Worm (Caenorhabditis elegans) whole organism, young adult: Measurements from ENCODE around the gene F44E2.7.

Experiments
- B0019.2 ChIP-seq: fragments of 200-800 bp; sonication (Bioruptor generic); conservative IDR thresholded peaks from 2 replicates; pipeline ENCODE4 v1.3.6; 2022; ENCODE audit warnings: missing genetic modification reagents, missing genetic modification characterization, missing compliant biosample characterization
- C17E4.6 ChIP-seq: fragments of 200-800 bp; sonication (Bioruptor generic); IDR thresholded peaks from 2 replicates; pipeline ENCODE4 v1.3.6; 2022; ENCODE audit warnings: missing genetic modification reagents, missing genetic modification characterization, missing compliant biosample characterization
- D2030.7 ChIP-seq: fragments of 200-800 bp; sonication (Bioruptor generic); IDR thresholded peaks from 2 replicates; pipeline ENCODE4 v1.3.6; 2022; ENCODE audit warnings: missing genetic modification reagents, missing genetic modification characterization, missing compliant biosample characterization
- F22D6.2 ChIP-seq: sonication (generic microtip); optimal IDR thresholded peaks from 2 replicates; lab custom pipeline; 2016; ENCODE audit warnings: mild to moderate bottlenecking, missing genetic modification characterization, missing compliant biosample characterization
- F33H1.4 ChIP-seq: fragments of 200-800 bp; sonication (Bioruptor generic); IDR thresholded peaks from 2 replicates; pipeline ENCODE4 v1.3.6; 2022; ENCODE audit warnings: missing genetic modification reagents, missing genetic modification characterization, missing compliant biosample characterization
- Y53F4B.3 ChIP-seq: fragments of 200-800 bp; sonication (Bioruptor generic); IDR thresholded peaks from 2 replicates; pipeline ENCODE4 v1.3.6; 2022; ENCODE audit warnings: missing genetic modification reagents, missing genetic modification characterization, missing compliant biosample characterization
- Y53G8AR.9 ChIP-seq: fragments of 200-800 bp; sonication (Bioruptor generic); conservative IDR thresholded peaks from 2 replicates; pipeline ENCODE4 v1.3.6; 2022; ENCODE audit warnings: missing genetic modification reagents, missing genetic modification characterization, missing compliant biosample characterization
- aptf-2 ChIP-seq: fragments of 200-800 bp; sonication (Bioruptor generic); conservative IDR thresholded peaks from 2 replicates; pipeline ENCODE4 v1.3.6; 2022; ENCODE audit warnings: missing genetic modification reagents, missing genetic modification characterization, missing compliant biosample characterization
- attf-6 ChIP-seq: fragments of 200-800 bp; sonication (Bioruptor generic); IDR thresholded peaks from 2 replicates; pipeline ENCODE4 v1.3.6; 2022; ENCODE audit warnings: missing genetic modification reagents, missing genetic modification characterization, missing compliant biosample characterization
- ceh-27 ChIP-seq: fragments of 200-800 bp; sonication (Bioruptor generic); optimal IDR thresholded peaks from 2 replicates; lab custom pipeline; 2018; ENCODE audit warnings: mild to moderate bottlenecking, missing genetic modification characterization, moderate library complexity, missing compliant biosample characterization
- dpl-1 ChIP-seq: fragments of 150-350 bp; optimal IDR thresholded peaks from 2 replicates; lab custom pipeline; 2014; ENCODE audit warnings: missing biosample characterization, missing genetic modification reagents, missing genetic modification characterization
- gei-17 ChIP-seq: fragments of 200-800 bp; sonication (Bioruptor generic); optimal IDR thresholded peaks from 2 replicates; lab custom pipeline; 2018; ENCODE audit warnings: mild to moderate bottlenecking, missing genetic modification characterization, missing compliant biosample characterization
- hlh-12 ChIP-seq: sonication (generic microtip); optimal IDR thresholded peaks from 2 replicates; lab custom pipeline; 2016; ENCODE audit warnings: missing genetic modification characterization, missing compliant biosample characterization
- hlh-26 ChIP-seq: fragments of 200-800 bp; sonication (Bioruptor generic); conservative IDR thresholded peaks from 2 replicates; pipeline ENCODE4 v1.3.6; 2022; ENCODE audit warnings: missing genetic modification reagents, missing genetic modification characterization, missing compliant biosample characterization
- hmg-20 ChIP-seq: fragments of 200-800 bp; sonication (Bioruptor generic); IDR thresholded peaks from 2 replicates; pipeline ENCODE4 v1.3.6; 2022; ENCODE audit warnings: missing genetic modification reagents, missing genetic modification characterization, missing compliant biosample characterization
- let-526 ChIP-seq: fragments of 200-800 bp; sonication (Bioruptor generic); IDR thresholded peaks from 2 replicates; pipeline ENCODE4 v1.3.6; 2022; ENCODE audit warnings: missing genetic modification reagents, missing genetic modification characterization, missing compliant biosample characterization
- lin-35 ChIP-seq, 3 experiments: fragments of 150-350 bp in 2 of 3; sonication (generic microtip) in 1 of 3; optimal IDR thresholded peaks; 2 replicates each; lab custom pipeline; 2014 to 2018; ENCODE audit warnings: missing biosample characterization in 3 of 3, missing genetic modification characterization in 3 of 3, missing genetic modification reagents in 3 of 3
- lir-1 ChIP-seq: fragments of 200-800 bp; sonication (Bioruptor generic); conservative IDR thresholded peaks from 2 replicates; pipeline ENCODE4 v1.3.6; 2022; ENCODE audit warnings: missing genetic modification reagents, missing genetic modification characterization, missing compliant biosample characterization
- lsl-1 ChIP-seq: fragments of 200-800 bp; sonication (Bioruptor generic); optimal IDR thresholded peaks from 2 replicates; lab custom pipeline; 2018; ENCODE audit warnings: mild to moderate bottlenecking, missing genetic modification characterization, moderate library complexity, missing compliant biosample characterization
- lsy-27 ChIP-seq: sonication (generic microtip); optimal IDR thresholded peaks from 2 replicates; lab custom pipeline; 2017; ENCODE audit warnings: missing genetic modification characterization, mild to moderate bottlenecking, missing compliant biosample characterization, antibody characterized with exemption, missing genotype, borderline replicate concordance; ENCODE audit not compliant: insufficient read depth
- madf-6 ChIP-seq: fragments of 200-800 bp; sonication (Bioruptor generic); IDR thresholded peaks from 2 replicates; pipeline ENCODE4 v1.3.6; 2022; ENCODE audit warnings: missing genetic modification reagents, missing genetic modification characterization, missing compliant biosample characterization
- madf-8 ChIP-seq: fragments of 200-800 bp; sonication (Bioruptor generic); conservative IDR thresholded peaks from 2 replicates; pipeline ENCODE4 v1.3.6; 2022; ENCODE audit warnings: missing genetic modification reagents, missing genetic modification characterization, missing compliant biosample characterization
- mcd-1 ChIP-seq: fragments of 200-800 bp; sonication (Bioruptor generic); IDR thresholded peaks from 2 replicates; pipeline ENCODE4 v1.3.6; 2022; ENCODE audit warnings: missing genetic modification reagents, missing genetic modification characterization, missing compliant biosample characterization
- nfya-1 ChIP-seq: sonication (generic microtip); optimal IDR thresholded peaks from 2 replicates; lab custom pipeline; 2017; ENCODE audit warnings: antibody characterized with exemption, missing compliant biosample characterization, missing genetic modification characterization, borderline replicate concordance; ENCODE audit not compliant: insufficient read depth
- nhr-120 ChIP-seq: fragments of 200-800 bp; sonication (Bioruptor generic); IDR thresholded peaks from 2 replicates; pipeline ENCODE4 v1.3.6; 2022; ENCODE audit warnings: missing genetic modification characterization, missing compliant biosample characterization
- nhr-90 ChIP-seq: sonication (generic microtip); optimal IDR thresholded peaks from 2 replicates; lab custom pipeline; 2016; ENCODE audit warnings: missing genotype, mild to moderate bottlenecking, missing genetic modification characterization, missing compliant biosample characterization
- rpc-1 ChIP-seq, 2 experiments: fragments of 150-350 bp in 1 of 2; sonication (generic microtip) in 1 of 2; optimal IDR thresholded peaks; 2 replicates each; lab custom pipeline; 2014 to 2018; ENCODE audit warnings: missing biosample characterization in 1 of 2, missing genetic modification characterization in 1 of 2, missing genetic modification reagents in 1 of 2, missing genotype in 1 of 2
- sea-2 ChIP-seq: fragments of 200-800 bp; sonication (Bioruptor generic); IDR thresholded peaks from 2 replicates; pipeline ENCODE4 v1.3.6; 2022; ENCODE audit warnings: missing genetic modification characterization, missing compliant biosample characterization
- snpc-3.4 ChIP-seq: sonication (generic microtip); optimal IDR thresholded peaks from 2 replicates; lab custom pipeline; 2017; ENCODE audit warnings: missing genetic modification characterization, mild to moderate bottlenecking, missing compliant biosample characterization, antibody characterized with exemption, moderate library complexity, missing genotype, missing genetic modification reagents
- snpc-4 ChIP-seq, 5 experiments: fragments of 150-350 bp in 1 of 5; sonication (generic microtip) in 4 of 5; optimal IDR thresholded peaks; 2 replicates each; lab custom pipeline; 2014 to 2018; ENCODE audit warnings: missing genetic modification characterization in 5 of 5, missing biosample characterization in 3 of 5, antibody characterized with exemption in 2 of 5, mild to moderate bottlenecking in 2 of 5, missing compliant biosample characterization in 2 of 5, missing genotype in 2 of 5, moderate library complexity in 2 of 5, missing genetic modification reagents in 1 of 5
- tbp1 ChIP-seq: fragments of 200-800 bp; sonication (Bioruptor generic); optimal IDR thresholded peaks from 2 replicates; lab custom pipeline; 2018; ENCODE audit warnings: mild to moderate bottlenecking, missing genetic modification characterization, missing compliant biosample characterization
- unc-130 ChIP-seq: sonication (generic microtip); optimal IDR thresholded peaks from 2 replicates; lab custom pipeline; 2016; ENCODE audit warnings: missing genetic modification reagents, missing genetic modification characterization, missing compliant biosample characterization
- xnd-1 ChIP-seq: sonication (generic microtip); optimal IDR thresholded peaks from 2 replicates; lab custom pipeline; 2016; ENCODE audit warnings: missing genotype, missing genetic modification reagents, missing genetic modification characterization, missing compliant biosample characterization
- zfh-2 ChIP-seq: fragments of 200-800 bp; sonication (Bioruptor generic); conservative IDR thresholded peaks from 2 replicates; pipeline ENCODE4 v1.3.6; 2022; ENCODE audit warnings: missing genetic modification reagents, missing genetic modification characterization, missing compliant biosample characterization

F44E2.7 gene

DNA sequence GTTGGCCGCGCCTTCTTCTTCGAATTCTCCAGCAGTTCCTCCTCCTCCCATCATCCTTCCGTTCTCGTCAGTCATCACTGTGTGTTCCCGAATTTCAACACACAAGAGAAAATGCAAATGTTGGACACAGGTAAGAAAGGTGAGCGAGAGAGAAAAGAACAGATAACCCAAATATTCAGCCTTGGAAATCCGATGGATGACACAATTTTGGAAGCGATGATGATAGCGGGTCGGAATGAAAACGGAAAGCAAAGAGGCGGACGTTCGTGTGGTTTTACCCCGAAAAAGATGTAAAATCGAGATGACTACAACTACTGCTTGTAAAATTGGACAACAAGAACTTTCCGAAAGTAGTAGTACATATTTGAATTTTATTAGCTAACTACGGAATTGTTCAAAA, 8.5 kb downstream of the F44E2.7 start:
- TF ChIP-seq tbp1 (GFP tag; lab: Kevin White, UChicago) = no peak
- no peak for TF ChIP-seq rpc-1 (optimal IDR thresholded peaks at IDR 0.05; lab: Kevin White, UChicago)
- no peak for TF ChIP-seq rpc-1 (tag; optimal IDR thresholded peaks at IDR 0.05; lab: Kevin White, UChicago)

DNA sequence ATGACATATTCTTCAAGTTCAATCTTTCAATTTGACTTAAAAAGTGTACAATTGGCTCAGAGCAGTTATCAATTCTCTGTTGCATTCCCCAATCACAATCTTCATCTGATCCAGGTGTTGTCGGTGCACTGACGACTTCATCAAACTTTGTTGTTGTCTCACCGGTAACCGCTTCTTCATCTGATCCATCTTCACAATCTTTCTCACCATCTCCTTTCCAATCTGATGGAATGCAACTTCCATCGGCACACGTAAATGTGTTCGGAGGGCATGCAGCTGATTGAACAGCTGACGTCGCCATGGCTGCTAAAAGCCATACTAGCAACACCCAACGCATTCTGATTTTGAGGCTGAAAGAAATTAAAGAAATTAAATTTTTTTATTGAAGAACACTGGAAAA, 10.2 kb downstream of the F44E2.7 start, which contains the start of gene F44E2.4:
F44E2.4 (minus strand) TSS at position 350 of the 400 bp plus-strand sequence.
- TF ChIP-seq C17E4.6 (GFP tag; lab: Robert Waterston, UW) (no peak), hmg-20 (GFP tag; lab: Robert Waterston, UW) (no peak), Y53G8AR.9 (GFP tag; lab: Robert Waterston, UW) (no peak), let-526 (no peak), sea-2 (no peak), zfh-2 (GFP tag; lab: Robert Waterston, UW) (no peak)

DNA sequence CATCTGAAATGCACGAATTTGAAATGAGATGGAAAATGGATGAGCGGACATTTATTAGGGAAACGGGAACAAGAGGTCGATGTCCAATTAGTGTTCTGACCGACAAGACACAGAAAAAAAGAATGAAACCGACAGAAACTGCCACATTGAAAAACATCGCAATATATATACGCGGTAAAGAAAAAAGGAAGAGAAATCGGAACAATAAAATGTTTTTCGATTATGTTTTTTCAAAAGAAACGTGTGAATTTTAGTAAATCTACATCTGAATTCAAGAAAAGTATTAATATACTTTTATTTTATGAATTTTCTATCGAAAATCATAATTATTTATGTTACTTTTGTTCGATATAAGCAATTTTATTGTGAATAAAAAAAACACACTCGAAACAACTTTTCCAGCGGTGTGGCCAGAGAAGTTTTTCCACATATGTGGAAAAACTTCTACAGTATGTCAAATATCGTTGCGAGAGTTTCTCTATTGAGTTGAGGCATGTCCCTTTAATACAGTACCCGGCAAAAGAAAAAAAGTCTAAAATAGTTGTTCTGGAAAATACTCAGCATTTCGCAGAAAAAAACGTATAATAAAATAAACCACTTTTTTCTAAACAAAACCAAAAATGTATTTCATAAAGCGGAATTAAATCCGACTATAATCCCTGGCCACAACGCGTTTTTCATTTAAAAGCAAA, 17.1 kb downstream of the F44E2.7 start, which contains the start of gene F44E2.10:
F44E2.10 (minus strand) TSS at position 51 of the 692 bp plus-strand sequence.
- no peak for TF ChIP-seq B0019.2
- TF ChIP-seq lin-35 (GFP tag; optimal IDR thresholded peaks at IDR 0.05; lab: Kevin White, UChicago) = no peak
- peak; percentile 83 for TF ChIP-seq F33H1.4 (GFP tag; lab: Robert Waterston, UW)
- TF ChIP-seq madf-6 (GFP tag; lab: Robert Waterston, UW) = peak; percentile 72
- peak; percentile 67 for TF ChIP-seq xnd-1 (tag; lab: Kevin White, UChicago)
- TF ChIP-seq lsl-1 (GFP tag; lab: Kevin White, UChicago) = peak; percentile 88
- TF ChIP-seq Y53F4B.3 = no peak
- peak; percentile 46 for TF ChIP-seq madf-8
- no peak for TF ChIP-seq ceh-27 (GFP tag; lab: Kevin White, UChicago)
- TF ChIP-seq dpl-1 (GFP tag; lab: Kevin White, UChicago) = peak; percentile 23
- no peak for TF ChIP-seq nhr-120 (GFP tag; lab: Robert Waterston, UW)
- TF ChIP-seq nhr-90 (tag; lab: Kevin White, UChicago) = no peak

DNA sequence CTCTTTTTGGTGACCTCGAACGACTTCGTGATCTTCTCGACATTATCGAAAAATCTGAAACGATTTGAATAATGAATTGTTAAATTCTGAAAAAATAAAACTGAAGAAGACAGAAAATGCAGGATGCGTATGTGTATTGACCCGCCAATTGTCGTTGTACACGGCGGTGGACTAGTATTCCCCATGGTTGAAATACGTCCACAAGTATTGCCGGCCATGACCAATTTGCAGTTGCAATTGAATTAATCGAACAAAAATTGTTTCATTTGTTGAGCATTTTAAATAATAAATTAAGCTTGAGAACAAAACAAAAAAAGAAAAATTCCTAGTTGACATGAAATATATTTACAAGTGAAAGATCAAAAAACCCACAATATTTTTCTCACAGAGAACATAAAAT, 19.0 kb downstream of the F44E2.7 start, which contains the start of gene F44E2.3:
F44E2.3 (minus strand) TSS at position 61 of the 400 bp plus-strand sequence.
- no peak for TF ChIP-seq madf-6 (GFP tag; lab: Robert Waterston, UW)
- 0 out of 2 replicates have a peak, but pooled peaks have one; percentile 24 for TF ChIP-seq D2030.7 (GFP tag; lab: Robert Waterston, UW)

DNA sequence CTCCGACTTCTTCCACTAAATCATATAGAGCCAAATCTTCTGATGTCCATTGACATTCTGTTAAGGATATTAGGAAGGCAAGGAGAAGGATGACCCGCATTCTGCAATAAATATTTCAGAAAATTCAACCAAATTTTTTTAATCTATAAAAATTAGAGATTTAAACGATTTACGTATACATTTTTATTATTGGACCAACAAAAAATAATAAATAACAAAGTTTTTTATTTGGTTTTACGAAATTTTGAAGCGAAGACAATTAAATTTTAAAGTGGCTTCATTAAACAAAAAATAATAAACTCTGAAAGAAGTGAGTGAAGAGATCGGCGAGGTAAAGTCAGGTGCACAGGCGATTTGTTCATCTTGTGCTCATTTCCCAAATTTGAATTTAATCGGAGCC, 21.1 kb downstream of the F44E2.7 start, which contains the start of gene F54F2.9:
F54F2.9 (minus strand) TSS at position 101 of the 400 bp plus-strand sequence.
- TF ChIP-seq hlh-26 (GFP tag; lab: Robert Waterston, UW) (no peak), hlh-12 (no peak), Y53G8AR.9 (GFP tag; lab: Robert Waterston, UW) (no peak), lsy-27 (no peak), mcd-1 (GFP tag; lab: Robert Waterston, UW) (no peak), snpc-4 (GFP tag; optimal IDR thresholded peaks at IDR 0.05; lab: Kevin White, UChicago) (no peak), snpc-4 (tag; optimal IDR thresholded peaks at IDR 0.05; lab: Kevin White, UChicago) (no peak), nhr-120 (GFP tag; lab: Robert Waterston, UW) (no peak), nfya-1 (tag; lab: Kevin White, UChicago) (no peak), attf-6 (GFP tag; lab: Robert Waterston, UW) (no peak), aptf-2 (GFP tag; lab: Robert Waterston, UW) (no peak), F22D6.2 (tag; lab: Kevin White, UChicago) (no peak), gei-17 (no peak), lir-1 (GFP tag; lab: Robert Waterston, UW) (no peak), nhr-90 (tag; lab: Kevin White, UChicago) (no peak), unc-130 (GFP tag; lab: Kevin White, UChicago) (no peak), snpc-3.4 (tag; lab: Kevin White, UChicago) (no peak), C17E4.6 (GFP tag; lab: Robert Waterston, UW) (no peak)
